Worm (Caenorhabditis elegans) whole organism, L3 larva: Measurements from ENCODE around the gene K06G5.1.
A peak's percentile ranks its signal among the peaks of the same experiment; 100 is the strongest.

Experiments used
- ceh-82 ChIP-seq: fragments of 150-350 bp; optimal IDR thresholded peaks from 2 replicates; lab custom pipeline; 2014; ENCODE audit warnings: missing biosample characterization, missing genetic modification characterization
- egl-5 ChIP-seq: fragments of 150-350 bp; optimal IDR thresholded peaks from 2 replicates; lab custom pipeline; 2017; ENCODE audit warnings: missing biosample characterization, missing genetic modification reagents, missing genetic modification characterization, inconsistent platforms
- elt-1 ChIP-seq: fragments of 150-350 bp; optimal IDR thresholded peaks from 2 replicates; lab custom pipeline; 2014; ENCODE audit warnings: missing biosample characterization, missing genetic modification characterization
- fkh-2 ChIP-seq: fragments of 150-350 bp; optimal IDR thresholded peaks from 2 replicates; lab custom pipeline; 2014; ENCODE audit warnings: missing biosample characterization, missing genetic modification reagents, missing genetic modification characterization
- fos-1 ChIP-seq: fragments of 150-350 bp; optimal IDR thresholded peaks from 2 replicates; lab custom pipeline; 2014; ENCODE audit warnings: missing biosample characterization, missing genetic modification characterization
- mdl-1 ChIP-seq: fragments of 150-350 bp; optimal IDR thresholded peaks from 2 replicates; lab custom pipeline; 2014; ENCODE audit warnings: missing biosample characterization, missing genetic modification characterization
- pqm-1 ChIP-seq: fragments of 150-350 bp; optimal IDR thresholded peaks from 2 replicates; lab custom pipeline; 2017; ENCODE audit warnings: missing biosample characterization, missing genetic modification characterization, inconsistent platforms
- unc-39 ChIP-seq: sonication (generic microtip); optimal IDR thresholded peaks from 4 replicates; lab custom pipeline; 2017; ENCODE audit warnings: missing biosample characterization, missing genetic modification characterization
- ztf-11 ChIP-seq: fragments of 150-350 bp; optimal IDR thresholded peaks from 2 replicates; lab custom pipeline; 2014; ENCODE audit warnings: missing biosample characterization, missing genetic modification characterization

K06G5.1 gene

ce11 chrX:14267170-14267569 lies 52.4 kb downstream of the K06G5.1 start:
- TF ChIP-seq mdl-1 (tag; lab: Kevin White, UChicago), result no peak
- no peak for TF ChIP-seq ceh-82 (tag; lab: Kevin White, UChicago)
- peak; percentile 65 for TF ChIP-seq elt-1 (tag; lab: Kevin White, UChicago)
- no peak for TF ChIP-seq fkh-2

ce11 chrX:14267781-14268180 lies 53.0 kb downstream of the K06G5.1 start, which contains the start of gene del-1:
Gene del-1 (plus strand): TSS chrX:14268081.
- TF ChIP-seq ztf-11 (tag; lab: Kevin White, UChicago), result no peak
- TF ChIP-seq unc-39 (tag; lab: Kevin White, UChicago), result no peak
- no peak for TF ChIP-seq pqm-1 (tag; lab: Kevin White, UChicago)
- no peak for TF ChIP-seq egl-5
- no peak for TF ChIP-seq fos-1 (tag; lab: Kevin White, UChicago)
